Worm (Caenorhabditis elegans): Measurements from ENCODE around the gene B0238.9.

B0238.9 gene

ce11 chrV:5233777-5234176 is 44.1 kb downstream of the B0238.9 start, which contains the start of gene cest-32:
Gene cest-32 (minus strand): TSS chrV:5233891.
- TF ChIP-seq unc-30 (tag; optimal IDR thresholded peaks at IDR 0.05) (no peak), irx-1 (tag; optimal IDR thresholded peaks at IDR 0.05) (no peak), grh-1 (GFP tag; IDR thresholded peaks at IDR 0.05) (no peak), sptf-1 (tag; optimal IDR thresholded peaks at IDR 0.05) (no peak), efl-1 (optimal IDR thresholded peaks at IDR 0.05) (no peak), efl-1 (GFP tag; optimal IDR thresholded peaks at IDR 0.05 in 1 of 2) (no peak), pqm-1 (tag; optimal IDR thresholded peaks at IDR 0.05) (no peak), nhr-77 (tag; optimal IDR thresholded peaks at IDR 0.05) (no peak), blmp-1 (tag; optimal IDR thresholded peaks at IDR 0.05) (no peak), rnt-1 (tag; optimal IDR thresholded peaks at IDR 0.05) (no peak), nhr-71 (tag; optimal IDR thresholded peaks at IDR 0.05) (peak; percentile 25), C04F5.9 (tag; optimal IDR thresholded peaks at IDR 0.05) (no peak), ceh-8 (GFP tag; optimal IDR thresholded peaks at IDR 0.05) (no peak), dpl-1 (GFP tag; optimal IDR thresholded peaks at IDR 0.05) (no peak), snpc-4 (tag; optimal IDR thresholded peaks at IDR 0.05) (no peak), hpl-2 (GFP tag; optimal IDR thresholded peaks at IDR 0.05) (no peak), zip-4 (GFP tag; optimal IDR thresholded peaks at IDR 0.05) (peak; percentile 46), C34B4.2 (tag; optimal IDR thresholded peaks at IDR 0.05) (no peak), egl-27 (tag; optimal IDR thresholded peaks at IDR 0.05) (no peak), lin-35 (GFP tag; optimal IDR thresholded peaks at IDR 0.05) (peak in 1 of 2 experiments; percentile 7), Y116A8C.19 (tag; optimal IDR thresholded peaks at IDR 0.05; ENCODE audit: borderline replicate concordance) (no peak), pax-3 (tag; optimal IDR thresholded peaks at IDR 0.05) (no peak)

ce11 chrV:5228513-5228912 is 49.4 kb downstream of the B0238.9 start:
- TF ChIP-seq nhr-77 (tag; optimal IDR thresholded peaks at IDR 0.05) (peak; percentile 72), lin-14 (GFP tag; optimal IDR thresholded peaks at IDR 0.05) (peak; percentile 17), xbp-1 (tag; optimal IDR thresholded peaks at IDR 0.05) (no peak), aly-2 (tag; optimal IDR thresholded peaks at IDR 0.05) (no peak), unc-86 (tag; optimal IDR thresholded peaks at IDR 0.05) (no peak), unc-30 (tag; optimal IDR thresholded peaks at IDR 0.05) (no peak), tbx-2 (tag; optimal IDR thresholded peaks at IDR 0.05) (peak; percentile 44), nhr-71 (tag; optimal IDR thresholded peaks at IDR 0.05) (peak; percentile 10), jun-1 (tag; optimal IDR thresholded peaks at IDR 0.05) (no peak), ama-1 (optimal IDR thresholded peaks at IDR 0.05) (no peak), lin-39 (tag; optimal IDR thresholded peaks at IDR 0.05) (no peak), irx-1 (tag; optimal IDR thresholded peaks at IDR 0.05) (no peak)

ce11 chrV:5225660-5226059 is 52.2 kb downstream of the B0238.9 start:
- TF ChIP-seq blmp-1 (tag; optimal IDR thresholded peaks at IDR 0.05) = peak; percentile 36
- TF ChIP-seq ztf-11 (tag; optimal IDR thresholded peaks at IDR 0.05) = no peak
- no peak for TF ChIP-seq jun-1 (tag; optimal IDR thresholded peaks at IDR 0.05)
- TF ChIP-seq elt-2 (tag; optimal IDR thresholded peaks at IDR 0.05) = no peak
- no peak for TF ChIP-seq efl-1 (optimal IDR thresholded peaks at IDR 0.05)
- TF ChIP-seq efl-1 (GFP tag; optimal IDR thresholded peaks at IDR 0.05 in 1 of 2) = peak in 1 of 2 experiments; percentile 90
- TF ChIP-seq nhr-76 (tag; optimal IDR thresholded peaks at IDR 0.05) = no peak
- no peak for TF ChIP-seq nhr-12 (tag; optimal IDR thresholded peaks at IDR 0.05)
- TF ChIP-seq ztf-4 (tag; optimal IDR thresholded peaks at IDR 0.05) = no peak
- TF ChIP-seq lin-14 (GFP tag; optimal IDR thresholded peaks at IDR 0.05) = peak; percentile 41
- TF ChIP-seq tbx-2 (tag; optimal IDR thresholded peaks at IDR 0.05) = no peak
- no peak for TF ChIP-seq snpc-4 (tag; optimal IDR thresholded peaks at IDR 0.05)
- TF ChIP-seq aly-2 (tag; optimal IDR thresholded peaks at IDR 0.05) = no peak
- TF ChIP-seq nhr-85 (tag) = peak; percentile 64
- no peak for TF ChIP-seq nhr-28 (tag; optimal IDR thresholded peaks at IDR 0.05)
- TF ChIP-seq dpl-1 (GFP tag; optimal IDR thresholded peaks at IDR 0.05) = no peak
- TF ChIP-seq vab-15 (tag; optimal IDR thresholded peaks at IDR 0.05) = no peak
- no peak for TF ChIP-seq mef-2 (tag; optimal IDR thresholded peaks at IDR 0.05)

Measured in whole organism, L1 larva.